Fruit fly (Drosophila melanogaster) whole organism, embryonic: ENCODE results near the gene CG5815.

ENCODE experiments used
- Ada2b ChIP-seq: fragments of 200-800 bp; sonication (Bioruptor generic); IDR thresholded peaks from 2 replicates; pipeline ENCODE4 v1.3.6; 2022; ENCODE audit warnings: missing biosample characterization, missing genetic modification characterization
- Antp ChIP-seq: fragments of 200-800 bp; sonication (Bioruptor generic); optimal IDR thresholded peaks from 3 replicates; lab custom pipeline; 2016; ENCODE audit warnings: missing biosample characterization, missing genetic modification characterization
- Bdp1 ChIP-seq: fragments of 200-800 bp; sonication (Bioruptor generic); optimal IDR thresholded peaks from 3 replicates; lab custom pipeline; 2016; ENCODE audit warnings: missing biosample characterization, missing genetic modification characterization
- CG1024 ChIP-seq: fragments of 200-800 bp; sonication (Bioruptor generic); IDR thresholded peaks from 2 replicates; pipeline ENCODE4 v1.3.6; 2022; ENCODE audit warnings: missing biosample characterization, missing genetic modification characterization
- CG13287 ChIP-seq: fragments of 200-800 bp; sonication (Bioruptor generic); IDR thresholded peaks from 2 replicates; pipeline ENCODE4 v1.3.6; 2022; ENCODE audit warnings: missing biosample characterization, missing genetic modification characterization; ENCODE audit not compliant: partially characterized antibody
- CG14860 ChIP-seq: fragments of 200-800 bp; sonication (Bioruptor generic); IDR thresholded peaks from 3 replicates; pipeline ENCODE4 v1.3.6; 2022; ENCODE audit warnings: missing biosample characterization, missing genetic modification characterization; ENCODE audit not compliant: partially characterized antibody
- CG15269 ChIP-seq: fragments of 200-800 bp; sonication (Bioruptor generic); optimal IDR thresholded peaks from 2 replicates; lab custom pipeline; 2018; ENCODE audit warnings: missing biosample characterization, mild to moderate bottlenecking, missing genetic modification characterization, moderate library complexity
- CG16815 ChIP-seq: fragments of 200-800 bp; sonication (Bioruptor generic); optimal IDR thresholded peaks from 3 replicates; lab custom pipeline; 2017; ENCODE audit warnings: missing biosample characterization, mild to moderate bottlenecking, missing genetic modification characterization
- CG17802 ChIP-seq: fragments of 200-800 bp; sonication (Bioruptor generic); optimal IDR thresholded peaks from 2 replicates; lab custom pipeline; 2018; ENCODE audit warnings: missing biosample characterization, mild to moderate bottlenecking, missing genetic modification characterization, moderate library complexity
- CG1832 ChIP-seq: fragments of 200-800 bp; sonication (Bioruptor generic); optimal IDR thresholded peaks from 2 replicates; lab custom pipeline; 2017; ENCODE audit warnings: missing biosample characterization, mild to moderate bottlenecking, missing genetic modification characterization, inconsistent platforms
- CG32532 ChIP-seq: fragments of 200-800 bp; sonication (Bioruptor generic); IDR thresholded peaks from 2 replicates; pipeline ENCODE4 v1.3.6; 2022; ENCODE audit warnings: missing biosample characterization, missing genetic modification characterization
- CG42726 ChIP-seq: fragments of 200-800 bp; sonication (Bioruptor generic); IDR thresholded peaks from 2 replicates; pipeline ENCODE4 v1.3.6; 2022; ENCODE audit warnings: missing biosample characterization, missing genetic modification characterization; ENCODE audit not compliant: partially characterized antibody
- CG4328 ChIP-seq: fragments of 200-800 bp; sonication (Bioruptor generic); optimal IDR thresholded peaks from 3 replicates; lab custom pipeline; 2017; ENCODE audit warnings: missing biosample characterization, missing genetic modification reagents, missing genetic modification characterization
- CG4707 ChIP-seq: fragments of 200-800 bp; sonication (Bioruptor generic); optimal IDR thresholded peaks from 2 replicates; lab custom pipeline; 2018; ENCODE audit warnings: missing biosample characterization, mild to moderate bottlenecking, missing genetic modification characterization, moderate library complexity
- CG6689 ChIP-seq: fragments of 200-800 bp; sonication (Bioruptor generic); IDR thresholded peaks from 2 replicates; pipeline ENCODE4 v1.3.6; 2022; ENCODE audit warnings: missing biosample characterization, missing genetic modification characterization
- CG8281 ChIP-seq: fragments of 200-800 bp; sonication (Bioruptor generic); optimal IDR thresholded peaks from 2 replicates; lab custom pipeline; 2018; ENCODE audit warnings: missing biosample characterization, mild to moderate bottlenecking, missing genetic modification characterization, moderate library complexity
- CG8478 ChIP-seq: fragments of >200 bp; optimal IDR thresholded peaks from 2 replicates; lab custom pipeline; 2018
- CG8765 ChIP-seq: fragments of 200-800 bp; sonication (Bioruptor generic); IDR thresholded peaks from 2 replicates; pipeline ENCODE4 v1.3.6; 2022; ENCODE audit warnings: missing biosample characterization, missing genetic modification characterization
- CoRest ChIP-seq: fragments of 200-800 bp; sonication (Bioruptor generic); optimal IDR thresholded peaks from 3 replicates; lab custom pipeline; 2018; ENCODE audit warnings: missing biosample characterization, mild to moderate bottlenecking, missing genetic modification characterization, moderate library complexity
- E2f1 ChIP-seq: fragments of 200-800 bp; sonication (Bioruptor generic); IDR thresholded peaks from 2 replicates; pipeline ENCODE4 v1.3.6; 2022; ENCODE audit warnings: missing biosample characterization, missing genetic modification characterization
- Gug ChIP-seq: fragments of 200-800 bp; sonication (Bioruptor generic); IDR thresholded peaks from 4 replicates; pipeline ENCODE4 v1.3.6; 2022; ENCODE audit warnings: missing biosample characterization, missing genetic modification characterization
- HmgD ChIP-seq: fragments of 200-800 bp; sonication (Bioruptor generic); optimal IDR thresholded peaks from 3 replicates; lab custom pipeline; 2016; ENCODE audit warnings: missing biosample characterization, missing genetic modification characterization
- Hr3 ChIP-seq: fragments of 200-800 bp; sonication (Bioruptor generic); optimal IDR thresholded peaks from 3 replicates; lab custom pipeline; 2016; ENCODE audit warnings: missing biosample characterization, missing genetic modification characterization
- Meics ChIP-seq: fragments of 200-800 bp; sonication (Bioruptor generic); optimal IDR thresholded peaks from 2 replicates; lab custom pipeline; 2017; ENCODE audit warnings: missing biosample characterization, mild to moderate bottlenecking, missing genetic modification characterization
- NK7.1 ChIP-seq: fragments of 200-800 bp; sonication (Bioruptor generic); optimal IDR thresholded peaks from 3 replicates; lab custom pipeline; 2016; ENCODE audit warnings: missing biosample characterization, missing genetic modification characterization
- Sin3A ChIP-seq: fragments of >200 bp; optimal IDR thresholded peaks from 2 replicates; lab custom pipeline; 2018
- Sry-δ ChIP-seq: fragments of 200-800 bp; sonication (Bioruptor generic); optimal IDR thresholded peaks from 2 replicates; lab custom pipeline; 2016; ENCODE audit warnings: missing biosample characterization, missing genetic modification characterization
- ara ChIP-seq: fragments of 200-800 bp; sonication (Bioruptor generic); IDR thresholded peaks from 2 replicates; pipeline ENCODE4 v1.3.6; 2022; ENCODE audit warnings: missing biosample characterization, missing genetic modification characterization
- caup ChIP-seq: fragments of 200-800 bp; sonication (Bioruptor generic); optimal IDR thresholded peaks from 3 replicates; lab custom pipeline; 2017; ENCODE audit warnings: missing biosample characterization, mild to moderate bottlenecking, missing genetic modification characterization, moderate library complexity; ENCODE audit not compliant: severe bottlenecking
- emc ChIP-seq: fragments of 200-800 bp; sonication (Bioruptor generic); optimal IDR thresholded peaks from 2 replicates; lab custom pipeline; 2016; ENCODE audit warnings: missing biosample characterization, missing genetic modification characterization
- en ChIP-seq: fragments of 200-800 bp; sonication (Bioruptor generic); optimal IDR thresholded peaks from 2 replicates; lab custom pipeline; 2016; ENCODE audit warnings: missing biosample characterization, missing genetic modification characterization
- ewg ChIP-seq: fragments of 200-800 bp; sonication (Bioruptor generic); optimal IDR thresholded peaks from 3 replicates; lab custom pipeline; 2017; ENCODE audit warnings: mild to moderate bottlenecking, missing biosample characterization, missing genetic modification reagents, missing genetic modification characterization
- fd96Cb ChIP-seq: fragments of 200-800 bp; sonication (Bioruptor generic); optimal IDR thresholded peaks from 2 replicates; lab custom pipeline; 2018; ENCODE audit warnings: missing biosample characterization, mild to moderate bottlenecking, missing genetic modification characterization, moderate library complexity
- ftz-f1 ChIP-seq: fragments of 200-800 bp; sonication (Bioruptor generic); optimal IDR thresholded peaks from 2 replicates; lab custom pipeline; 2016; ENCODE audit warnings: missing biosample characterization, missing genetic modification characterization
- gsb ChIP-seq: fragments of 200-800 bp; sonication (Bioruptor generic); IDR thresholded peaks from 2 replicates; pipeline ENCODE4 v1.3.6; 2022; ENCODE audit warnings: missing biosample characterization, missing genetic modification characterization
- her ChIP-seq: fragments of 200-800 bp; sonication (Bioruptor generic); optimal IDR thresholded peaks from 2 replicates; lab custom pipeline; 2016; ENCODE audit warnings: missing biosample characterization, missing genetic modification characterization
- hkb ChIP-seq, 2 experiments: fragments of 200-800 bp in 1 of 2; fragments of >200 bp in 1 of 2; sonication (Bioruptor generic) in 1 of 2; IDR thresholded peaks in 1 of 2; optimal IDR thresholded peaks in 1 of 2; 2 replicates each; pipeline versions ENCODE4 v1.3.6 to Lab custom; 2017 to 2022; ENCODE audit warnings: missing biosample characterization in 1 of 2, missing genetic modification characterization in 1 of 2
- ind ChIP-seq: fragments of 200-800 bp; sonication (Bioruptor generic); optimal IDR thresholded peaks from 3 replicates; lab custom pipeline; 2016; ENCODE audit warnings: missing biosample characterization, missing genetic modification characterization
- insv ChIP-seq, 2 experiments: fragments of 200-800 bp; sonication (Bioruptor generic); optimal IDR thresholded peaks; 3 replicates each; lab custom pipeline; 2016 to 2018; ENCODE audit warnings: missing biosample characterization in 2 of 2, missing genetic modification characterization in 2 of 2
- kah ChIP-seq: fragments of 200-800 bp; sonication (Bioruptor generic); optimal IDR thresholded peaks from 2 replicates; lab custom pipeline; 2018; ENCODE audit warnings: missing biosample characterization, mild to moderate bottlenecking, missing genetic modification characterization
- lab ChIP-seq: fragments of 200-800 bp; sonication (Bioruptor generic); optimal IDR thresholded peaks from 3 replicates; lab custom pipeline; 2017; ENCODE audit warnings: missing biosample characterization, missing genetic modification characterization, mild to moderate bottlenecking, moderate library complexity, missing genetic modification reagents
- pb ChIP-seq: fragments of 200-800 bp; sonication (Bioruptor generic); optimal IDR thresholded peaks from 3 replicates; lab custom pipeline; 2016; ENCODE audit warnings: missing biosample characterization, missing genetic modification characterization
- prd ChIP-seq, 3 experiments: fragments of >200 bp in 2 of 3; fragments of 200-800 bp in 1 of 3; sonication (Bioruptor generic) in 1 of 3; optimal IDR thresholded peaks in 2 of 3; IDR thresholded peaks in 1 of 3; 2 replicates in 2 of 3; 3 replicates in 1 of 3; pipeline versions ENCODE4 v1.3.6 to Lab custom; 2017 to 2022; ENCODE audit warnings: missing biosample characterization in 1 of 3, missing genetic modification characterization in 1 of 3
- repo ChIP-seq: fragments of 200-800 bp; sonication (Bioruptor generic); optimal IDR thresholded peaks from 2 replicates; lab custom pipeline; 2016; ENCODE audit warnings: missing biosample characterization, missing genetic modification characterization
- salm ChIP-seq: fragments of 200-800 bp; sonication (Bioruptor generic); optimal IDR thresholded peaks from 2 replicates; lab custom pipeline; 2018; ENCODE audit warnings: missing biosample characterization, mild to moderate bottlenecking, missing genetic modification characterization
- tap ChIP-seq: fragments of 200-800 bp; optimal IDR thresholded peaks from 3 replicates; lab custom pipeline; 2019; ENCODE audit warnings: missing biosample characterization, mild to moderate bottlenecking, missing genetic modification characterization, moderate library complexity
- tio ChIP-seq: fragments of 200-800 bp; sonication (Bioruptor generic); optimal IDR thresholded peaks from 2 replicates; lab custom pipeline; 2017; ENCODE audit warnings: missing biosample characterization, missing genetic modification characterization, inconsistent platforms
- wor ChIP-seq: fragments of 200-800 bp; sonication (Bioruptor generic); IDR thresholded peaks from 2 replicates; pipeline ENCODE4 v1.3.6; 2022; ENCODE audit warnings: missing biosample characterization, missing genetic modification characterization
- zen ChIP-seq: fragments of 200-800 bp; sonication (Bioruptor generic); optimal IDR thresholded peaks from 3 replicates; lab custom pipeline; 2018; ENCODE audit warnings: missing biosample characterization, mild to moderate bottlenecking, missing genetic modification characterization, moderate library complexity

The CG5815 gene

DNA sequence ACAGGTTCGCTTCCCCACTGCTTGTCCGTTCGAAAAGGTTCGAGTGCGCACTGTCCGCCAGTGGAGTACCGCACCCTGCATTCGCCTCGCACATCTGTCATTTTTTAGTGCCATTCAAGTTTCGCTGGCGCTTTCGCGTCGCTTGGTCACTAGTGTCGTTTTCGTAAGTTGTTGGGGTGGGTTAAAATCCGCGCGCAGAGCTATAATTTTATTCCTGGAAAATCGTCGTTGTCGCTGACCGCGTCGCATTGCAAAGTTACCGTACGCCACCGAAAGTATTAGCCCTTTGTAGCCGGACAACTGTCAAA is 39.1 kb downstream of the CG5815 start, which contains the start of gene Men-b (continued):
- no peak for TF ChIP-seq pb (GFP tag; lab: Kevin White, UChicago)
- TF ChIP-seq NK7.1 (GFP tag; lab: Kevin White, UChicago): no peak
- no peak for TF ChIP-seq CG17802 (tag; lab: Kevin White, UChicago)
- no peak for TF ChIP-seq CG15269 (tag; lab: Kevin White, UChicago)
- TF ChIP-seq repo: no peak
- no peak for TF ChIP-seq insv (GFP tag; optimal IDR thresholded peaks at IDR 0.05; lab: Kevin White, UChicago)
- TF ChIP-seq lab (GFP tag; lab: Kevin White, UChicago): no peak
- TF ChIP-seq CG6689 (GFP tag; lab: Robert Waterston, UW): no peak
- no peak for TF ChIP-seq ftz-f1 (GFP tag; lab: Kevin White, UChicago)
- no peak for TF ChIP-seq CG16815
- no peak for TF ChIP-seq CG8281
- TF ChIP-seq Bdp1 (GFP tag; lab: Kevin White, UChicago): no peak
- no peak for TF ChIP-seq wor (GFP tag; lab: Robert Waterston, UW)
- no peak for TF ChIP-seq gsb (GFP tag; lab: Robert Waterston, UW)
- TF ChIP-seq CoRest: no peak
- TF ChIP-seq her: peak; percentile 12
- peak; percentile 23 for TF ChIP-seq HmgD (GFP tag; lab: Kevin White, UChicago)
- TF ChIP-seq fd96Cb: no peak
- no peak for TF ChIP-seq CG8478 (lab: Kevin White, UChicago)
- peak; percentile 67; the same call in 1 of the 2 replicates for TF ChIP-seq CG42726 (GFP tag; lab: Robert Waterston, UW)
- no peak for TF ChIP-seq caup (GFP tag; lab: Kevin White, UChicago)
- TF ChIP-seq salm (tag; lab: Kevin White, UChicago): no peak
- no peak for TF ChIP-seq CG4328
- peak; percentile 15 for TF ChIP-seq Sin3A
- no peak for TF ChIP-seq CG8765 (GFP tag; lab: Robert Waterston, UW)
- TF ChIP-seq ara (GFP tag; lab: Robert Waterston, UW): no peak
- no peak for TF ChIP-seq ewg
- TF ChIP-seq en (GFP tag; lab: Kevin White, UChicago): no peak
- no peak for TF ChIP-seq hkb (optimal IDR thresholded peaks at IDR 0.05; lab: Kevin White, UChicago)
- TF ChIP-seq hkb (GFP tag; IDR thresholded peaks at IDR 0.05; lab: Robert Waterston, UW): no peak
- no peak for TF ChIP-seq emc (GFP tag; lab: Kevin White, UChicago)
- TF ChIP-seq CG13287 (GFP tag; lab: Robert Waterston, UW): peak; percentile 72
- TF ChIP-seq, all 482 proteins: peak for 66

DNA sequence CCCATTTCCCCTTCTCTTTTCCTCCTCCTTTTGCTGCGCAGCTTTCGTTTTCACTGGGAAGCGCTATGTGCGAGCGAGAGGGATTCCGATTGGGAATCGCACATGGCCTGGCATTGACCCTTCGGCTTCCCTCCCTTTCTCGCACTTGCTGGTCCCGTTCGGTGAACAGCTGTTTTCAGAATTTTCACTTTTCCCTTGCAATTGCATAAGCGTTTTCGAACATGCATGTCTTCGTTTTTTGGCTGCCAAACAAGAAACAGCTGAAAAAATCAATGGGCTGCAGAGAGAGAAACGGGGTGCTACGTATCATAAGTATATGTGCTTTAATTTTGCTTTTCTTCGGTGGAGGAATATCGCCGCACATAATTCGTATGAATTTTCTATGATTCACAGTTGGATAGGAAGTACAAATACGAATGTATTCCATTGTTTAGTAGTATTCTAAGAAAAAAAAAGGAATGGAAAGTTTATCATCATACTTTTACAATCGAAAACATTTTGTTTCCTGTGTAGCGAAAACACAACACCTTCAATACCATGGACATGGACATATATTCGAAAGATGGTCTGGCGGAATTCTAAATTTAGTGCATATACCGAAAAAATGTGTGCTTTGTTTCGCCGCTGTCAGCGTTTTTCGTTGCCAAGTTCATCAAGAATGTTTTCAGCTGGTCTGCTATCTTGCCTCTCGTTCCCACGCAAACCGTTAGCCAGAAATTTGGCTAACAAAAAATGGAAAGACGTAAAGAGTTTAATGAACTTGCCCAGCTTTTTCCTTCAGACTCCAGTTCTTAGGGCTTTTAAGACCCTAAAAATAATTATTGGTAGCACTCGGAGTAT is 40.0 kb downstream of the CG5815 start:
- TF ChIP-seq CG8765 (GFP tag; lab: Robert Waterston, UW) (no peak), salm (tag; lab: Kevin White, UChicago) (peak; percentile 37), Hr3 (GFP tag; lab: Kevin White, UChicago) (peak; percentile 32), zen (tag; lab: Kevin White, UChicago) (peak; percentile 4), kah (peak; percentile 45), CG14860 (GFP tag; lab: Robert Waterston, UW) (no peak), ind (GFP tag; lab: Kevin White, UChicago) (peak; percentile 25), Ada2b (GFP tag; lab: Robert Waterston, UW) (peak; percentile 16; the same call in 1 of the 2 replicates), CG1832 (peak; percentile 61), tap (tag; lab: Kevin White, UChicago) (peak; percentile 20), insv (GFP tag; optimal IDR thresholded peaks at IDR 0.05; lab: Kevin White, UChicago) (peak in 1 of 2 experiments; percentile 55), Meics (GFP tag; lab: Kevin White, UChicago) (peak; percentile 63), prd (optimal IDR thresholded peaks at IDR 0.05; lab: Kevin White, UChicago) (no peak), prd (GFP tag; IDR thresholded peaks at IDR 0.05; lab: Robert Waterston, UW) (peak; percentile 26; the same call in 1 of the 3 replicates), E2f1 (GFP tag; lab: Robert Waterston, UW) (peak; percentile 44; the same call in 1 of the 2 replicates), CG4707 (GFP tag; lab: Kevin White, UChicago) (no peak), CG1024 (GFP tag; lab: Robert Waterston, UW) (no peak), Gug (GFP tag; lab: Robert Waterston, UW) (0 out of 4 replicates have a peak, but pooled peaks have one; percentile 20), CG32532 (GFP tag; lab: Robert Waterston, UW) (peak; percentile 50), Antp (GFP tag; lab: Kevin White, UChicago) (no peak), tio (GFP tag; lab: Kevin White, UChicago) (no peak), Sry-δ (GFP tag; lab: Kevin White, UChicago) (no peak)
